Fruit fly (Drosophila melanogaster) whole organism: ENCODE results near the gene mask.

Source experiments
- CG8478 ChIP-seq: fragments of >200 bp; optimal IDR thresholded peaks from 2 replicates; lab custom pipeline; 2018; ENCODE audit warnings: inconsistent platforms
- Dll ChIP-seq: fragments of >200 bp; optimal IDR thresholded peaks from 2 replicates; lab custom pipeline; 2017
- EcR ChIP-seq, 2 experiments: fragments of >200 bp; optimal IDR thresholded peaks; 2 replicates each; lab custom pipeline; 2017; ENCODE audit warnings: missing biosample characterization in 2 of 2, missing genetic modification characterization in 2 of 2, missing genetic modification reagents in 2 of 2
- pan ChIP-seq: fragments of >200 bp; optimal IDR thresholded peaks from 2 replicates; lab custom pipeline; 2017
- psq ChIP-seq: fragments of >200 bp; optimal IDR thresholded peaks from 2 replicates; lab custom pipeline; 2017
- usp ChIP-seq: fragments of >200 bp; optimal IDR thresholded peaks from 2 replicates; lab custom pipeline; 2017; ENCODE audit warnings: missing biosample characterization, missing genetic modification characterization, mixed read lengths

Gene mask

DNA sequence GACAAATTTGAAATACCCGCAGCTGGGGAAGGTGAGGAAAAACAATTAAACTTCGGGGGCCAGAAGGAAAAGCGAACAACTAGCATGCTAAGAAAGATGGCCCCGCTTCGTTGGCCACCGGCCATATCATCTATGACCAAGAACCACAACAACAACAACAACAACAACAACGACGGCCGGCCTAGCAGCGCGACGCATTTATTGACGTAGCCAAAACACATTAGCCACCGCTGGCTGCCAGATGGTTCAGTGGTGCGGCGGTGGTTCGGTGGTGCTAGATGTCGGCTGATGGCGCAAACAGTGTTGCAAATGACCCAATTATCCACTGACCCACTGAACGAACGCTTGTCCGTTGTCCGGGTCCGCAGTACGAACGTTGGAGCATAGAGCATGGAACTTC lies 16.7 kb upstream of the mask start:
- TF ChIP-seq Dll (lab: Kevin White, UChicago): no peak
- TF ChIP-seq psq (lab: Kevin White, UChicago): no peak
- TF ChIP-seq EcR (GFP tag; optimal IDR thresholded peaks at IDR 0.05; lab: Kevin White, UChicago): no peak
- TF ChIP-seq pan (lab: Kevin White, UChicago): no peak
- TF ChIP-seq usp: no peak
- no peak for TF ChIP-seq CG8478 (lab: Kevin White, UChicago)

DNA sequence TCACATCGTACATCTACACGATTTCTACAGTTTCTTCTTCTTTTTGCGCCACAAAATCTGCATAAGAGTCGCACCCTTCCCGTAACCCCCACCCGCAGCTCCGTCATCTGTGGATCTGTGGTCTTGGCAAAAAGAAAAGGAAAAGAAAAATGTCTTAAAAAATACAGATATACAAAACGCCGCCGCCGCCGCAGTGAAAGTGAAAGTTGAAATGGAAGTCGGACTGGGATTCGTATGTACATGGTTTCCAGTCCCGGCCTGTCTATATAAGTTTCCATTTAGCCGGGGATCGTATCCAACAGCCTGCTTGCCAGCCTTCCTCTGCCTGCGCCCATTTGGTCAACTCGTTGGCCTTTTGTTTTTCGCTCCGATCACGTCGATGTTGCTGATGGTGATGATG lies 14.3 kb upstream of the mask start:
- TF ChIP-seq psq (lab: Kevin White, UChicago): no peak
- TF ChIP-seq Dll (lab: Kevin White, UChicago): no peak
- no peak for TF ChIP-seq usp
- TF ChIP-seq CG8478 (lab: Kevin White, UChicago): no peak
- no peak for TF ChIP-seq pan (lab: Kevin White, UChicago)
- TF ChIP-seq EcR (GFP tag; optimal IDR thresholded peaks at IDR 0.05; lab: Kevin White, UChicago): no peak

DNA sequence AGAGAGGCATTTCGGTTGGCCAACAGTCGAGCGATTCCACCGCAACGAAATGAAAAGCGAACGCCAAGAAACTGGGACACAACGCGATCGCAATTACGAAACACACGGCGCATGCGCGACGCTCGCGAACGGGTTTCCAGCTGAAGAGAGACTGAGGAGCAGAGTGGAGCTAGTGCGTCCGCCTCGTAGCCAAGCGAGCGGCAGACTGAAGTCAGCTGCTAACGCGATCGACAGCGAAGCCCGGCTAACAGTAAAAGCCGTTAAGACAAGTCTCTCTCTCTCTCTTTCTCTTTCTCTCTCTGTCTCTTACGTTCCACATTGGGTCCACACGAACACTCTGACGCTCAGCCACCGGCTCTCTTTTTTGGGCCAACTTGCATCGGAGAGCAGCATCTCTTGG lies 11.8 kb upstream of the mask start, which contains the start of gene CG17786:
CG17786 (minus strand) TSS at position 154 of the 400 bp plus-strand sequence.
- TF ChIP-seq pan (lab: Kevin White, UChicago) (no peak), Dll (lab: Kevin White, UChicago) (peak; percentile 74), psq (lab: Kevin White, UChicago) (no peak), CG8478 (lab: Kevin White, UChicago) (no peak)

DNA sequence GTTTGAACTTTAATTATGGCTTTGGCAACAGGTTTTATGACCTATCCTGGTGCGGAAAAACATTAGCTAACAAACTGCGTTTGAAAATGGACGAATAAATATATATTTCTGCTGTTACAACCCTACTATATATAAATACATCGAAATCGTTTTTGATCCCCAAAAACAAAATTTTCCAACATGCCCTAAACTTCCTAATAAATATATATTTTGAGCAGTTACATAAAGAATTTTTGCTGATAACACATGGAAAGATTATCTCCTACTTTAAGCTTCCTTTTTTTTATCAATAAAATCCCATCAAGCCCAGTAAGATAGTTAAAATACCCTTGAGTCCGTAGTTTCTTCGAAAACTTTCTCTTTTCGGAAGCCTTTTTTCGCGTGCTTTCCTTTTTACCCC lies 11.3 kb upstream of the mask start:
- no peak for TF ChIP-seq EcR (GFP tag; optimal IDR thresholded peaks at IDR 0.05; lab: Kevin White, UChicago)
- TF ChIP-seq CG8478 (lab: Kevin White, UChicago): no peak
- no peak for TF ChIP-seq Dll (lab: Kevin White, UChicago)
- TF ChIP-seq psq (lab: Kevin White, UChicago): no peak
- TF ChIP-seq usp: no peak
- no peak for TF ChIP-seq pan (lab: Kevin White, UChicago)

DNA sequence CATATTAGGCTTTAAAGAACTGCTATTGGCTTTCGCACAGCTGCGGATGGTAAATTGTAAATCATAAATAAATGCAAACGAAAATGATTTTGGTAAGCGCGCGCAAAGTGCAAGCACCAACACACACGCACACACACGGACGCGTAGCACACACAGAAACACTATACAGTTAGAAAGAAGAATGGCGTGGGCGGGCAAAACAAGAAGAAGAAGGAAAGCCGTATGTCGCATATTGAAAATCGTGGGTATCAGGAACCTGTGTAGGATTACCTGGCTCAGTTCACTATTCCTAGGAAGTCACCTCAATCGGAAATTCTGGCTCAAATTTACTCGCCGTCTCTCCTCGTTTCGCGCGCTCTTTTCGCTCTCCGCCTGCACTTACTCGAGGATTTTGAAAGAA lies 9.5 kb upstream of the mask start, which contains the start of gene cav:
cav (plus strand) TSS at position 259 of the 400 bp plus-strand sequence.
- TF ChIP-seq psq (lab: Kevin White, UChicago) (no peak), pan (lab: Kevin White, UChicago) (no peak), usp (no peak), CG8478 (lab: Kevin White, UChicago) (no peak), Dll (lab: Kevin White, UChicago) (no peak), EcR (GFP tag; optimal IDR thresholded peaks at IDR 0.05; lab: Kevin White, UChicago) (no peak)

DNA sequence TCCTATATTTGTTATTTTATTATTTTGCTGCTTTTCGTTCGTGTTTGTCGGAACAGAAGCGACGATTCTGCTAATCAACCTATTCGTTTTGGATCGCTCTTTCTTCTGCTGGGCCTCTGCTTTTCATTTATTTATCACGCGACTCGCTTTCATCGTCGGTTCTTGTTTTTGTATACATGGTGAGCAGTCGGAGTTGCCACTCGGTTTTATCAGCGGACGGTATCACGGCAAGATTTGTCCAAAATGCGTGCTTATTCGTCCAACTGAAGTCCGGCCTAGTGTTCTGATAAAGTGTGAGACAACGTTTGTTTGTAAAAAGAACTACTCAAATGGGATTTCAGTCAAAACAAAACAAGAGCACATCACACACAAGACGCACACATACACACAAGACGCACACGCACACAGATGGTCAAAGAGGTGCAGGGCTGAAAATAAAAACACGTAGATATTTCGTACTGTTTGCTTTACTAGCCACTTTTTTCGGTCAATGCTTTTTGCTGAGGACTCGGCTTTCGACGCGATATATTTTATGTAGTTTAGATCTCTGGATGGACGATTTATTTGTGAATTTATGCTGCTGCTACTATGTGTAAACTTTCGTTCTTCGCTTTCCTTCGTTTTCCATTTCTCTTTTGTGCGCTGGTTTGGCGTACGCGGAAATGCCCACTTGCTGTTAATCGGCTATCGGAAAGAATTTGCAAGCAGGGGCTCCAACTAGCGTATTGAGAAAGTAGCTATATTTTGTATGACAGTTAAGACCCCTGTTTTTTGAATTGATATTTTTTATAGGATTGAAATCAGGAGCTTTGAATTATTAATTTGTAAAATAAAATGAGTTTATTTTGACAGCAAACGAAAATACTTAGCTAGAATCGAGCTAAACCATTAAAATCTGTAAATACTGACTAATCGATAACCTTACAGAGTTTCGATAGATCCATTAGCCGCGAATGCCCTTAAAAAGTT lies 8.7 kb upstream of the mask start, which contains the start of gene twin:
twin (minus strand) TSS at position 632 of the 969 bp plus-strand sequence.
- no peak for TF ChIP-seq EcR (GFP tag; optimal IDR thresholded peaks at IDR 0.05; lab: Kevin White, UChicago)
- TF ChIP-seq psq (lab: Kevin White, UChicago): no peak
- no peak for TF ChIP-seq usp
- TF ChIP-seq pan (lab: Kevin White, UChicago): peak; percentile 34
- TF ChIP-seq Dll (lab: Kevin White, UChicago): no peak

DNA sequence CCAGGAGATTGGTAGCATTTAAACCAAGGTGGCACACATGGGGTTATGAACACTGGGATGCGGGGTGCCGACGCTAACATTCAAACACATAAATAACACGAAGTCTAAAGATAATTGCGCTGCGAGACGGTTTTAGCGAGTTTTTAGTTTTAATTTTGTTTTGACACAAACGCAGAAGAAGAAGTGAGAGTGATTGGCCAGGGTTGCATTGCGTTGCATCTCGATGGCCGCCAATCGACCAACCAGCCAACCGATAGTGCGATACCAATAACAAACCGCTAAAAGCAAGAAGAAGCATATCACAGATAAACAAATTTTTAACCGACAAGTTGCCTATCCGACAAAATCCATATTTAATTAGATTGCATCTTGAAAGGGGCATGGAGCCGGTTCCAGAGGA lies 3.6 kb upstream of the mask start, which contains the start of the genes Spps and CG13609:
Spps (minus strand) TSS at position 191 of the 400 bp plus-strand sequence.
CG13609 (plus strand) TSS at position 280 of the 400 bp plus-strand sequence.
- TF ChIP-seq usp: no peak
- no peak for TF ChIP-seq EcR (GFP tag; optimal IDR thresholded peaks at IDR 0.05; lab: Kevin White, UChicago)
- no peak for TF ChIP-seq CG8478 (lab: Kevin White, UChicago)
- no peak for TF ChIP-seq psq (lab: Kevin White, UChicago)
- TF ChIP-seq Dll (lab: Kevin White, UChicago): no peak
- no peak for TF ChIP-seq pan (lab: Kevin White, UChicago)

DNA sequence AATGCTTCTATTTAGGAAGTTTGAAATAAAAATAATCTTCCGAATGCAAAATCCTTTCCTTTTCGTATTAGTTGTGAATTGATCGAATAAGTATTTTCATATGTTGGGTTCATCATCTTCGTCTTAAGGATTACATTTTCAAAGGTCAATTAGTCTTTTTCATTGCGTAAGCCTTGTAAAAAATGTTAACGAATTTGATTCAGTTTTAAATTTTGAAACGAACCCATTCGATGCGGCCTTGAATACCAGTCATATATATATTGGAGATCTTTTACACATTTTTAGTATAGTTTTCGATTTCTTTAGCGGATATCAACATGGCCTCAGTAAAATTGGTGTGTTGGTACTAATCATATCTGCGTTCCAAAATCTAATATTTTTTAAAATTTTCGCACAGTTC lies 1.7 kb upstream of the mask start, which contains the start of gene Acp95EF:
Acp95EF (plus strand) TSS at position 301 of the 400 bp plus-strand sequence.
- TF ChIP-seq Dll (lab: Kevin White, UChicago) (no peak), psq (lab: Kevin White, UChicago) (no peak), CG8478 (lab: Kevin White, UChicago) (no peak), usp (no peak)

DNA sequence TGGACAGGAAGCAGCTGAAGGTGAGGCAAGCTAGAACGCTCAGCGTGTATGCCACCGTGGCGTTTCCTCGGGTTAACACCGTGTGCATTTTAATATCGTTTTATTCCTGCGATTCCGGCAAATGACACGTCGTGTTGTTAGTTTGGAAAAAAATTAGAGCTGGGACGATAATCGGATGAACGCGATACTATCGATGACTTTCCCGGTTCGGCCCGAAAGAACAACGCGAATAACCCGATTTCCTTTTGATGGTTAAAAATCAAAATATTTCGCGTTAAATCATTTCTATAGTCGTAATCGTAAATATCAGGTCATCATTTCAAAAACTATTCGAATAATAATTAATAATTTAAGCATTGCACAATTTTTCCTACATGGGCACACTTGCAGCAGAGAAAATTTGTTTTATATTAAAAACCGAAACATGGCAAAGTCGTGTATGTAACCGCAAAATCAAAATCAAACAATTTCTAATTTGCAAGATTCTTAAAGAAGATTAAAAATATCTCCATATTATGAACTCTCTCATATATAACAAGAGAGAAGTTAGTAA lies 416 bp upstream of the mask start, which contains the start of gene Spase22-23:
Spase22-23 (minus strand) TSS at position 166 of the 553 bp plus-strand sequence.
- no peak for TF ChIP-seq EcR (GFP tag; optimal IDR thresholded peaks at IDR 0.05; lab: Kevin White, UChicago)
- TF ChIP-seq usp: no peak
- no peak for TF ChIP-seq pan (lab: Kevin White, UChicago)
- no peak for TF ChIP-seq psq (lab: Kevin White, UChicago)
- no peak for TF ChIP-seq CG8478 (lab: Kevin White, UChicago)
- TF ChIP-seq Dll (lab: Kevin White, UChicago): no peak

DNA sequence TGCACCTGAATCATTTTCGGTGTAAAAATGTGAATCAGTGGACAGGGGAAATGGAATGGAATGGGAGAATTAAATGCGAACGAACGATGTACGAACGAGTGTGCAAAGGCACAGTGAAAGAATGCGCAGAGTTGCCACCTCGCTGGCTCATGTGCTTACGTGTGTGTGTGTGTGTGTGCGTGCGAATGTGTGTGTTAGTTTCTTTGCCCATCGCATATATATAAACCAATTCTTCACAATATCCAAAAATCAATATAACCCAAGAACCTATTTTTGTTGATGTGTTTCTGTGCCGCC lies 792 bp downstream of the mask start:
- no peak for TF ChIP-seq pan (lab: Kevin White, UChicago)
- no peak for TF ChIP-seq Dll (lab: Kevin White, UChicago)

DNA sequence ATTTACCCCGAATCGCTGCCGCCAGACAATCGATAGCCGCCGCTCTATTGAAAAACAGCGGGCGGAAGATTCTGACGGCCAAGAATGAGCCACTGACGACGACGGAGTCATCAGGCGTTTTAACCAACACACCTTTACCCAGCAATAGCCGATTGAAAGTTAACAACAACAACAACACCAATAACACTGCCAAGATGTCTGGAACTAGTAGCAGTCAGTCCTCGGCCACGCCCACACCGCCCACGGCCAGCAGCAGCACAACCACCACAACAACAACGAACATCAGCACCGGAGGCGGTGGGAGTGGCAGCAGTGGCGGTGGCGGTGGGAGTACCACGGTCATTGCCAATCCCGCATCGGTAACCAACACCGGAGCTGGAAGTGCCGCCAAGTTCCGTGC lies 1.6 kb downstream of the mask start:
- TF ChIP-seq psq (lab: Kevin White, UChicago) (no peak), EcR (GFP tag; optimal IDR thresholded peaks at IDR 0.05; lab: Kevin White, UChicago) (no peak), CG8478 (lab: Kevin White, UChicago) (no peak), pan (lab: Kevin White, UChicago) (no peak)
